Fruit fly (Drosophila melanogaster) whole organism, embryonic: ENCODE data around the gene CG31016.
A peak's percentile ranks its signal among the peaks of the same experiment; 100 is the strongest.

Source experiments
- Aef1 ChIP-seq: fragments of 200-800 bp; sonication (Bioruptor generic); IDR thresholded peaks from 3 replicates; pipeline ENCODE4 v1.3.6; 2022; ENCODE audit warnings: missing biosample characterization, missing genetic modification characterization
- CG10147 ChIP-seq: fragments of 200-800 bp; sonication (Bioruptor generic); optimal IDR thresholded peaks from 2 replicates; lab custom pipeline; 2019; ENCODE audit warnings: missing biosample characterization, mild to moderate bottlenecking, missing genetic modification characterization, moderate library complexity
- CG12942 ChIP-seq: fragments of 200-800 bp; sonication (Bioruptor generic); optimal IDR thresholded peaks from 3 replicates; lab custom pipeline; 2016; ENCODE audit warnings: missing biosample characterization, missing genetic modification characterization
- CG2199 ChIP-seq: fragments of 200-800 bp; sonication (Bioruptor generic); IDR thresholded peaks from 3 replicates; pipeline ENCODE4 v1.3.6; 2022; ENCODE audit warnings: missing biosample characterization, missing genetic modification characterization
- CG31224 ChIP-seq: fragments of 200-800 bp; sonication (Bioruptor generic); IDR thresholded peaks from 2 replicates; pipeline ENCODE4 v1.3.6; 2022; ENCODE audit warnings: missing biosample characterization, missing genetic modification characterization
- CG6683 ChIP-seq: fragments of 200-800 bp; sonication (Bioruptor generic); optimal IDR thresholded peaks from 2 replicates; lab custom pipeline; 2017; ENCODE audit warnings: missing biosample characterization, mild to moderate bottlenecking, missing genetic modification characterization, missing genetic modification reagents
- CG7928 ChIP-seq: fragments of 200-800 bp; sonication (Bioruptor generic); optimal IDR thresholded peaks from 2 replicates; lab custom pipeline; 2017; ENCODE audit warnings: missing biosample characterization, mild to moderate bottlenecking, missing genetic modification characterization
- Deaf1 ChIP-seq: fragments of 200-800 bp; optimal IDR thresholded peaks from 3 replicates; lab custom pipeline; 2019; ENCODE audit warnings: missing biosample characterization, mild to moderate bottlenecking, missing genetic modification characterization, moderate library complexity
- Fer2 ChIP-seq: fragments of 200-800 bp; sonication (Bioruptor generic); optimal IDR thresholded peaks from 2 replicates; lab custom pipeline; 2018; ENCODE audit warnings: missing biosample characterization, mild to moderate bottlenecking, missing genetic modification characterization, moderate library complexity
- Hey ChIP-seq: fragments of 200-800 bp; sonication (Bioruptor generic); optimal IDR thresholded peaks from 3 replicates; lab custom pipeline; 2018; ENCODE audit warnings: missing biosample characterization, mild to moderate bottlenecking, missing genetic modification characterization
- az2 ChIP-seq: fragments of 200-800 bp; sonication (Bioruptor generic); optimal IDR thresholded peaks from 3 replicates; lab custom pipeline; 2016; ENCODE audit warnings: missing biosample characterization, missing genetic modification characterization
- bbx ChIP-seq: fragments of 200-800 bp; sonication (Bioruptor generic); IDR thresholded peaks from 2 replicates; pipeline ENCODE4 v1.3.6; 2022; ENCODE audit warnings: missing biosample characterization, missing genetic modification characterization; ENCODE audit not compliant: partially characterized antibody
- chinmo ChIP-seq: fragments of 200-800 bp; sonication (Bioruptor generic); IDR thresholded peaks from 4 replicates; pipeline ENCODE4 v1.3.6; 2022; ENCODE audit warnings: missing biosample characterization, missing genetic modification characterization; ENCODE audit not compliant: partially characterized antibody
- crol ChIP-seq: fragments of 200-800 bp; sonication (Bioruptor generic); IDR thresholded peaks from 2 replicates; pipeline ENCODE4 v1.3.6; 2022; ENCODE audit warnings: missing biosample characterization, missing genetic modification characterization
- exex ChIP-seq: fragments of 200-800 bp; sonication (Bioruptor generic); optimal IDR thresholded peaks from 4 replicates; lab custom pipeline; 2018; ENCODE audit warnings: missing biosample characterization, mild to moderate bottlenecking, missing genetic modification characterization, moderate library complexity
- maf-S ChIP-seq: fragments of 200-800 bp; sonication (Bioruptor generic); optimal IDR thresholded peaks from 2 replicates; lab custom pipeline; 2016; ENCODE audit warnings: missing biosample characterization, missing genetic modification characterization
- mld ChIP-seq: fragments of 200-800 bp; sonication (Bioruptor generic); IDR thresholded peaks from 3 replicates; pipeline ENCODE4 v1.3.6; 2022; ENCODE audit warnings: missing biosample characterization, missing genetic modification characterization; ENCODE audit not compliant: partially characterized antibody
- pita ChIP-seq: fragments of 200-800 bp; sonication (Bioruptor generic); optimal IDR thresholded peaks from 2 replicates; lab custom pipeline; 2017; ENCODE audit warnings: missing biosample characterization, mild to moderate bottlenecking, missing genetic modification characterization
- sr ChIP-seq: fragments of 200-800 bp; sonication (Bioruptor generic); IDR thresholded peaks from 3 replicates; pipeline ENCODE4 v1.3.6; 2022; ENCODE audit warnings: missing biosample characterization, missing genetic modification characterization
- ssp ChIP-seq: fragments of 200-800 bp; sonication (Bioruptor generic); IDR thresholded peaks from 2 replicates; pipeline ENCODE4 v1.3.6; 2022; ENCODE audit warnings: missing biosample characterization, missing genetic modification characterization
- ttk ChIP-seq: fragments of 200-800 bp; sonication (Bioruptor generic); IDR thresholded peaks from 2 replicates; pipeline ENCODE4 v2.1.2; 2022; ENCODE audit warnings: missing biosample characterization, missing genetic modification characterization
- wdn ChIP-seq: fragments of 200-800 bp; sonication (Bioruptor generic); IDR thresholded peaks from 2 replicates; pipeline ENCODE4 v1.3.6; 2022; ENCODE audit warnings: missing biosample characterization, missing genetic modification characterization
- wek ChIP-seq: fragments of 200-800 bp; sonication (Bioruptor generic); optimal IDR thresholded peaks from 3 replicates; lab custom pipeline; 2018; ENCODE audit warnings: missing biosample characterization, mild to moderate bottlenecking, missing genetic modification characterization, moderate library complexity
- z ChIP-seq: fragments of 200-800 bp; sonication (Bioruptor generic); IDR thresholded peaks from 3 replicates; pipeline ENCODE4 v1.3.6; 2022; ENCODE audit warnings: missing biosample characterization, missing genetic modification characterization
- zf30C ChIP-seq: fragments of 200-800 bp; sonication (Bioruptor generic); optimal IDR thresholded peaks from 3 replicates; lab custom pipeline; 2018; ENCODE audit warnings: missing biosample characterization, mild to moderate bottlenecking, missing genetic modification characterization

The CG31016 gene

dm6 chr3R:30648451-30648850 lies 42.5 kb downstream of the CG31016 start, which contains the start of gene PH4alphaPV:
Gene PH4alphaPV, minus strand, starts transcription at chr3R:30648551.
- TF ChIP-seq mld (GFP tag; lab: Robert Waterston, UW) = no peak
- TF ChIP-seq exex = peak; percentile 27
- no peak for TF ChIP-seq crol (GFP tag; lab: Robert Waterston, UW)
- peak; percentile 49 for TF ChIP-seq Deaf1 (tag; lab: Kevin White, UChicago)
- TF ChIP-seq chinmo (GFP tag; lab: Robert Waterston, UW) = 0 out of 4 replicates have a peak, but pooled peaks have one; percentile 53

dm6 chr3R:30648851-30649250 lies 42.9 kb downstream of the CG31016 start, which contains the start of gene CG34432:
Gene CG34432, plus strand, starts transcription at chr3R:30649151.
- no peak for TF ChIP-seq ssp
- TF ChIP-seq bbx (GFP tag; lab: Robert Waterston, UW) = no peak
- TF ChIP-seq Fer2 (tag; lab: Kevin White, UChicago) = no peak
- TF ChIP-seq wdn (GFP tag; lab: Robert Waterston, UW) = no peak
- no peak for TF ChIP-seq sr (GFP tag; lab: Robert Waterston, UW)
- no peak for TF ChIP-seq CG2199 (GFP tag; lab: Robert Waterston, UW)
- no peak for TF ChIP-seq Hey (tag; lab: Kevin White, UChicago)
- TF ChIP-seq CG31224 (GFP tag; lab: Robert Waterston, UW) = no peak
- TF ChIP-seq CG12942 (GFP tag; lab: Kevin White, UChicago) = no peak
- TF ChIP-seq CG7928 (GFP tag; lab: Kevin White, UChicago) = no peak
- TF ChIP-seq pita (GFP tag; lab: Kevin White, UChicago) = no peak
- no peak for TF ChIP-seq Aef1 (GFP tag; lab: Robert Waterston, UW)
- TF ChIP-seq CG10147 = no peak
- TF ChIP-seq ttk (GFP tag; lab: Robert Waterston, UW) = no peak
- no peak for TF ChIP-seq az2 (GFP tag; lab: Kevin White, UChicago)
- TF ChIP-seq zf30C (GFP tag; lab: Kevin White, UChicago) = no peak
- no peak for TF ChIP-seq CG6683 (GFP tag; lab: Kevin White, UChicago)

DNA sequence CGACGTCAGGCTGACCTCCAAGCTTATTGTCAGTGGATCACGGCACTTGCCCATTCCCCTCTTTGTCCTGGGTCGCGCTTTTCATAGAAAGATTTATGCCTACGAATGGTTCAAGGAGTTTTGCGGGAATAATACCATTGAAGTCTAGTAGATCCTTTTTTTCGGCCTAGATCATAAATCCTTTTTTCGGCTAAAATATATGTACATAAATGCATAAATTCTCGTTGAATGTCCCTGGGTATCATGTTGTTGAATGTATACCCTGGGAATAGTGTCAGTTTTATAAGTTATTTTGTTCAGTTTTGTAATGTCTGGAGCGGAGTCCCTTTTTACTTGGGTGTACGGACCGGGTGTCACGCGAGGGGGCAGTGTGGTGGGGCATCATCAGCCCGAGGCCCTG lies 43.7 kb downstream of the CG31016 start, which contains the start of gene CG34433:
TSS of gene CG34433 (plus strand) at position 301 of the 400 bp plus-strand sequence.
- no peak for TF ChIP-seq wek (GFP tag; lab: Kevin White, UChicago)
- no peak for TF ChIP-seq z (GFP tag; lab: Robert Waterston, UW)
- TF ChIP-seq maf-S = no peak
- TF ChIP-seq, all 482 proteins: peak for 0
